Fruit fly (Drosophila melanogaster): Measurements from ENCODE around the gene CG4887.

CG4887 gene

DNA sequence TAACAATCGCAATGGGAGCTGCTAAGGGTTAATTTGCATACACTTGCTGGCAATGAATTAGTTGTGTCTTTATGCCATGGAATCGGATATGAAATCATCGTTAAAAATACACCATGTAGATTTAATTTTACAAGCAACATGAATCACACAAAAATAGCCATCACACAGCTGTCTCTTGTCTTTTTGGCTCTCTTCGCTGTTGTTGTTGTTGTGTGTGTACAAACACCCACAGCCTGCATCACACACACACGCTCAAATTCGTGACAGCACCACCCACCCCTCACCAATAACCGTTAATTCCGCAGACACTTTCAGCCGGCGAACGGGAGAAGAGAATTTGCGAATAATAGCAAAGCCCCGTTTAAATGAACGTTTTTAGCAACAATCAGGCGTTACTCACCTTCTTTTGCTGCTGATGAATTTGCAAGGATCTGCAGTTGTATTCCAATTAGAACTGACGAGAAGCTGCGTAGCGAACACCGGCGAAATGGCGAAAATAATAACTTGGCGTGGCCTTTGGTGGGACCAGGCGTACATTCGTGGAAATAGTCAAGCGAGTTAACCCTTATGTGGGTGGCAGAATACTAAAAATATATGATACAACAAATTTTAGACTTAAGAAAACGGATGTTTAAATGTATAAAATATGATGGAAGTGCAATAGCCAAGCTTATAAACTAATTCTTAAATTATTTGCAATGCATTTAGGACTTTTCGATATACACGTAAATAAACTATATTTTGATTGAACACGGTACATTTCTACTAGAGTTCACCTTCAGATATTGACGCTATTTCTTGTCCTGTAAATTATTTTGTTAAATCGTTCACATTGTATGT lies 14.9 kb upstream of the CG4887 start, which contains the start of gene capt (continued):
- TF ChIP-seq PHDP (tag; optimal IDR thresholded peaks at IDR 0.05) (peak; percentile 35), crc (GFP tag; optimal IDR thresholded peaks at IDR 0.05) (no peak), Nf-YC (tag; optimal IDR thresholded peaks at IDR 0.05) (no peak), tin (GFP tag; optimal IDR thresholded peaks at IDR 0.05) (no peak), CG7928 (GFP tag; optimal IDR thresholded peaks at IDR 0.05) (no peak), Gsc (GFP tag; IDR thresholded peaks at IDR 0.05) (no peak), wdn (GFP tag; IDR thresholded peaks at IDR 0.05) (no peak), Doc2 (GFP tag; IDR thresholded peaks at IDR 0.05) (no peak), lbe (GFP tag; optimal IDR thresholded peaks at IDR 0.05) (no peak), ham (GFP tag; IDR thresholded peaks at IDR 0.05) (no peak), CG6813 (GFP tag; optimal IDR thresholded peaks at IDR 0.05) (no peak)

DNA sequence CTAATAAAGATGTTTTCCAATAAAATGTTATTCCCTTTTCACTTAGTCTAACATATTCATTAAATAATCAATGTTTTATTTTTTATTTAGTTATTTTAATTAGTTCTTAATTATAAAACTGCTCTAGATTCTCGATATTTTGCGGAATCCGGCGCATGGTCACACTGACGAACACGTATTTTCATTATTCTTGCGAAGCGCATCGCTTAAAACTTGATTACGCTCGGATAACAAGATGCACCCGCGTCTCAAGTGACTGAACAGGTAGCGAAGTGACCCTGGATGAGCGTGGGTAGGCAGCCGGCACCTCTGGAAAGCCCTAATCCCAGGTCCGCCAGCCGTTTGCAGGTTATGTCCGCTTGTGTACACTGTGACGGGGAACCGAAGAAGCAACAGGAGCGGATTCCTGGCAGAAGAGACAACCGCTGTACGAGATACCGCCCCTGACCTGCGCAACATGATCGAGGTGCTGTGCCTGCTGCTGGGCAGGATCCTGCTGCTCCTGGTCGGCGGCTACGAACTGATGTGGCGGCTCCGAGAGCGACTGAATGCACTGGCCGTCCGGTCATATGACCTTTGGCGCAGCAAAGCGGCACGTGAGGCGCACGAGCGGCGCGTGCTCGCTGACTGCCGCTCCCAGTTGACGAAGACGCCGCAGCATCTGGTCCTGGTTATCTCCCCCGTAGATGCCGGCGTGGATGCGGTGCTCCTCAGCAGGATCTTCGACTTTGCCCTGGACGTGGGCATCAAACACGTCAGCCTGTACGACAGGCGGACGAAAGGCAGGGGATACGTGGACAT lies 14.1 kb upstream of the CG4887 start, which contains the start of gene Tango14:
TSS of gene Tango14 (plus strand) at position 143 of the 801 bp plus-strand sequence.
- TF ChIP-seq chm (GFP tag; IDR thresholded peaks at IDR 0.05) (no peak; the same call in 1 of the 2 replicates), Max (GFP tag; optimal IDR thresholded peaks at IDR 0.05) (no peak), CG3163 (GFP tag; optimal IDR thresholded peaks at IDR 0.05) (no peak), CG16813 (GFP tag; IDR thresholded peaks at IDR 0.05; ENCODE audit: partially characterized antibody) (no peak), CG3407 (GFP tag; optimal IDR thresholded peaks at IDR 0.05) (no peak), zfh2 (GFP tag; optimal IDR thresholded peaks at IDR 0.05) (no peak), Dll (GFP tag; IDR thresholded peaks at IDR 0.05; ENCODE audit: partially characterized antibody) (0 out of 4 replicates have a peak, but pooled peaks have one; percentile 20), p53 (GFP tag; optimal IDR thresholded peaks at IDR 0.05) (no peak), CG17361 (GFP tag; IDR thresholded peaks at IDR 0.05) (no peak), cwo (GFP tag; optimal IDR thresholded peaks at IDR 0.05) (peak; percentile 68), mirr (GFP tag; optimal IDR thresholded peaks at IDR 0.05) (no peak), Side (GFP tag; optimal IDR thresholded peaks at IDR 0.05) (no peak), CG4617 (GFP tag; optimal IDR thresholded peaks at IDR 0.05; ENCODE audit: borderline replicate concordance) (peak; percentile 34), Rx (GFP tag; IDR thresholded peaks at IDR 0.05) (0 out of 2 replicates have a peak, but pooled peaks have one; percentile 2), crc (GFP tag; optimal IDR thresholded peaks at IDR 0.05) (no peak), sd (tag; optimal IDR thresholded peaks at IDR 0.05) (peak; percentile 96), ind (GFP tag; optimal IDR thresholded peaks at IDR 0.05) (no peak), CG17385 (GFP tag; optimal IDR thresholded peaks at IDR 0.05) (no peak), Fer2 (tag; optimal IDR thresholded peaks at IDR 0.05) (no peak), eve (GFP tag; optimal IDR thresholded peaks at IDR 0.05) (no peak), CG17359 (tag; optimal IDR thresholded peaks at IDR 0.05) (no peak), slbo (GFP tag; IDR thresholded peaks at IDR 0.05) (no peak), CG6683 (GFP tag; optimal IDR thresholded peaks at IDR 0.05) (no peak), CG31441 (GFP tag; IDR thresholded peaks at IDR 0.05) (no peak), bcd (GFP tag; optimal IDR thresholded peaks at IDR 0.05) (no peak), lab (GFP tag; optimal IDR thresholded peaks at IDR 0.05) (no peak), CG13287 (GFP tag; IDR thresholded peaks at IDR 0.05; ENCODE audit: partially characterized antibody) (no peak), kay (GFP tag; optimal IDR thresholded peaks at IDR 0.05) (no peak), CG6765 (GFP tag; optimal IDR thresholded peaks at IDR 0.05) (no peak), CG10462 (GFP tag; optimal IDR thresholded peaks at IDR 0.05) (no peak), fd102C (GFP tag; optimal IDR thresholded peaks at IDR 0.05) (no peak), Hsf (GFP tag; optimal IDR thresholded peaks at IDR 0.05) (no peak), MESR4 (GFP tag; optimal IDR thresholded peaks at IDR 0.05) (peak; percentile 88), CG33557 (GFP tag; optimal IDR thresholded peaks at IDR 0.05) (no peak), CG11247 (GFP tag; IDR thresholded peaks at IDR 0.05) (no peak), HLHmδ (GFP tag; optimal IDR thresholded peaks at IDR 0.05) (no peak)
